Fruit fly (Drosophila melanogaster): ENCODE results near the gene CG4537.

The CG4537 gene

dm6 chr2L:9882393-9882971, 8.2 kb upstream of the CG4537 start:
- no peak for TF ChIP-seq brk (GFP tag; optimal IDR thresholded peaks at IDR 0.05)
- TF ChIP-seq dl (GFP tag; optimal IDR thresholded peaks at IDR 0.05; ENCODE audit: insufficient read depth in 1 of 2, partially characterized antibody in 2 of 2) = no peak
- TF ChIP-seq CG9705 (GFP tag; optimal IDR thresholded peaks at IDR 0.05) = no peak
- no peak for TF ChIP-seq Myc (optimal IDR thresholded peaks at IDR 0.05)
- no peak for TF ChIP-seq Sp1 (GFP tag; optimal IDR thresholded peaks at IDR 0.05)
- no peak for TF ChIP-seq dmrt93B (GFP tag; optimal IDR thresholded peaks at IDR 0.05)
- no peak for TF ChIP-seq GATAd (GFP tag; optimal IDR thresholded peaks at IDR 0.05)
- TF ChIP-seq pan (optimal IDR thresholded peaks at IDR 0.05) = no peak
- no peak for TF ChIP-seq Vsx2 (GFP tag; optimal IDR thresholded peaks at IDR 0.05; ENCODE audit: partially characterized antibody)
- TF ChIP-seq jim (GFP tag; optimal IDR thresholded peaks at IDR 0.05) = no peak
- no peak for TF ChIP-seq lola (GFP tag; optimal IDR thresholded peaks at IDR 0.05)
- TF ChIP-seq br (GFP tag; optimal IDR thresholded peaks at IDR 0.05) = no peak
- no peak for TF ChIP-seq Hr78 (GFP tag; optimal IDR thresholded peaks at IDR 0.05)
- no peak for TF ChIP-seq sv (GFP tag; optimal IDR thresholded peaks at IDR 0.05)
- TF ChIP-seq Hr83 (GFP tag; optimal IDR thresholded peaks at IDR 0.05; ENCODE audit: poor library complexity, severe bottlenecking) = no peak
- TF ChIP-seq dsf (GFP tag; optimal IDR thresholded peaks at IDR 0.05; ENCODE audit: borderline replicate concordance) = no peak
- no peak for TF ChIP-seq Jra (GFP tag; optimal IDR thresholded peaks at IDR 0.05)

- TF ChIP-seq h (GFP tag; optimal IDR thresholded peaks at IDR 0.05) (no peak), CrebA (GFP tag; optimal IDR thresholded peaks at IDR 0.05; ENCODE audit: borderline replicate concordance) (no peak), lola (GFP tag; optimal IDR thresholded peaks at IDR 0.05) (no peak), Myc (optimal IDR thresholded peaks at IDR 0.05) (no peak), N (GFP tag; optimal IDR thresholded peaks at IDR 0.05) (no peak), Dif (GFP tag; optimal IDR thresholded peaks at IDR 0.05; ENCODE audit: partially characterized antibody) (no peak), Jra (GFP tag; optimal IDR thresholded peaks at IDR 0.05) (no peak), Hr78 (GFP tag; optimal IDR thresholded peaks at IDR 0.05) (no peak), Rel (GFP tag; optimal IDR thresholded peaks at IDR 0.05) (no peak), Rel (tag; optimal IDR thresholded peaks at IDR 0.05) (no peak), Dfd (GFP tag; optimal IDR thresholded peaks at IDR 0.05) (no peak), GATAd (GFP tag; optimal IDR thresholded peaks at IDR 0.05) (no peak), Vsx2 (GFP tag; optimal IDR thresholded peaks at IDR 0.05; ENCODE audit: partially characterized antibody) (no peak), OdsH (GFP tag; optimal IDR thresholded peaks at IDR 0.05) (no peak), Hr83 (GFP tag; optimal IDR thresholded peaks at IDR 0.05; ENCODE audit: poor library complexity, severe bottlenecking) (no peak), foxo (GFP tag; optimal IDR thresholded peaks at IDR 0.05) (no peak), sv (GFP tag; optimal IDR thresholded peaks at IDR 0.05) (no peak), rgr (GFP tag; optimal IDR thresholded peaks at IDR 0.05) (no peak), CG9705 (GFP tag; optimal IDR thresholded peaks at IDR 0.05) (no peak), dl (GFP tag; optimal IDR thresholded peaks at IDR 0.05; ENCODE audit: insufficient read depth in 1 of 2, partially characterized antibody in 2 of 2) (no peak)
Measured at dm6 chr2L:9886086-9886485, 4.6 kb upstream of the CG4537 start, which contains the start of gene nAChRalpha6. Gene nAChRalpha6, minus strand, starts transcription at chr2L:9886250.

dm6 chr2L:9887856-9888269, 2.8 kb upstream of the CG4537 start, which contains the start of gene Fkbp59:
Gene Fkbp59, plus strand, starts transcription at chr2L:9888005.
- TF ChIP-seq CG32264 (GFP tag; optimal IDR thresholded peaks at IDR 0.05) (no peak), Vsx2 (GFP tag; optimal IDR thresholded peaks at IDR 0.05; ENCODE audit: partially characterized antibody) (peak; percentile 99), Myc (optimal IDR thresholded peaks at IDR 0.05) (peak; percentile 83)

- no peak for TF ChIP-seq sv (GFP tag; optimal IDR thresholded peaks at IDR 0.05)
- peak; percentile 0 for TF ChIP-seq rgr (GFP tag; optimal IDR thresholded peaks at IDR 0.05)
- no peak for TF ChIP-seq Dfd (GFP tag; optimal IDR thresholded peaks at IDR 0.05)
- TF ChIP-seq dsf (GFP tag; optimal IDR thresholded peaks at IDR 0.05; ENCODE audit: borderline replicate concordance) = no peak
- TF ChIP-seq Myc (optimal IDR thresholded peaks at IDR 0.05) = peak; percentile 5
- no peak for TF ChIP-seq Hr78 (GFP tag; optimal IDR thresholded peaks at IDR 0.05)
- TF ChIP-seq h (GFP tag; optimal IDR thresholded peaks at IDR 0.05) = no peak
- TF ChIP-seq fru (GFP tag; optimal IDR thresholded peaks at IDR 0.05) = no peak
Measured at dm6 chr2L:9893183-9893582, 2.5 kb downstream of the CG4537 start, which contains the start of gene mtDNA-helicase. Gene mtDNA-helicase, minus strand, starts transcription at chr2L:9893446.

dm6 chr2L:9894193-9894592, 3.5 kb downstream of the CG4537 start:
- TF ChIP-seq rgr (GFP tag; optimal IDR thresholded peaks at IDR 0.05) = peak; percentile 49
- no peak for TF ChIP-seq Jra (GFP tag; optimal IDR thresholded peaks at IDR 0.05)
- no peak for TF ChIP-seq Hnf4 (GFP tag; optimal IDR thresholded peaks at IDR 0.05)
- TF ChIP-seq Rel (GFP tag; optimal IDR thresholded peaks at IDR 0.05) = no peak
- TF ChIP-seq Rel (tag; optimal IDR thresholded peaks at IDR 0.05) = no peak
